Fruit fly (Drosophila melanogaster) whole organism, prepupa: Measurements from ENCODE around the gene Nepl19.

Experiments used
- Blimp-1 ChIP-seq: fragments of 200-800 bp; sonication (Bioruptor generic); optimal IDR thresholded peaks from 3 replicates; lab custom pipeline; 2017; ENCODE audit warnings: missing biosample characterization, missing genetic modification characterization, mild to moderate bottlenecking, moderate library complexity, missing genetic modification reagents
- CG10669 ChIP-seq: fragments of 200-800 bp; sonication (Bioruptor generic); optimal IDR thresholded peaks from 3 replicates; lab custom pipeline; 2018; ENCODE audit warnings: missing biosample characterization, mild to moderate bottlenecking, missing genetic modification characterization, moderate library complexity
- CG11762 ChIP-seq: fragments of 200-800 bp; sonication (Bioruptor generic); optimal IDR thresholded peaks from 3 replicates; lab custom pipeline; 2016; ENCODE audit warnings: missing biosample characterization, missing genetic modification characterization; ENCODE audit not compliant: insufficient read depth
- CG15336 ChIP-seq: fragments of 200-800 bp; sonication (Bioruptor generic); IDR thresholded peaks from 2 replicates; pipeline ENCODE4 v1.3.6; 2022; ENCODE audit warnings: missing biosample characterization, missing genetic modification characterization
- CG1621 ChIP-seq: fragments of 200-800 bp; sonication (Bioruptor generic); optimal IDR thresholded peaks from 3 replicates; lab custom pipeline; 2018; ENCODE audit warnings: missing biosample characterization, mild to moderate bottlenecking, missing genetic modification characterization
- CG16779 ChIP-seq: fragments of 200-800 bp; sonication (Bioruptor generic); optimal IDR thresholded peaks from 3 replicates; lab custom pipeline; 2017; ENCODE audit warnings: missing biosample characterization, mild to moderate bottlenecking, missing genetic modification characterization
- CG3032 ChIP-seq: fragments of 200-800 bp; optimal IDR thresholded peaks from 2 replicates; lab custom pipeline; 2019; ENCODE audit warnings: missing biosample characterization, mild to moderate bottlenecking, missing genetic modification characterization, moderate library complexity
- CG31627 ChIP-seq: fragments of 200-800 bp; sonication (Bioruptor generic); optimal IDR thresholded peaks from 3 replicates; lab custom pipeline; 2016; ENCODE audit warnings: missing biosample characterization, missing genetic modification characterization
- CG32006 ChIP-seq: fragments of 200-800 bp; sonication (Bioruptor generic); optimal IDR thresholded peaks from 3 replicates; lab custom pipeline; 2017; ENCODE audit warnings: missing biosample characterization, mild to moderate bottlenecking, missing genetic modification characterization
- CG34406 ChIP-seq: fragments of 200-800 bp; sonication (Bioruptor generic); optimal IDR thresholded peaks from 3 replicates; lab custom pipeline; 2016; ENCODE audit warnings: missing biosample characterization, missing genetic modification characterization
- CG3919 ChIP-seq: fragments of 200-800 bp; sonication (Bioruptor generic); optimal IDR thresholded peaks from 3 replicates; lab custom pipeline; 2016; ENCODE audit warnings: missing biosample characterization, missing genetic modification characterization
- CG6163 ChIP-seq: fragments of 200-800 bp; sonication (Bioruptor generic); IDR thresholded peaks from 3 replicates; pipeline ENCODE4 v1.3.6; 2022; ENCODE audit warnings: missing biosample characterization, missing genetic modification characterization
- CG6808 ChIP-seq: fragments of 200-800 bp; sonication (Bioruptor generic); optimal IDR thresholded peaks from 3 replicates; lab custom pipeline; 2017; ENCODE audit warnings: missing biosample characterization, missing genetic modification characterization, mild to moderate bottlenecking, moderate library complexity, missing genetic modification reagents
- CG6854 ChIP-seq: fragments of 200-800 bp; sonication (Bioruptor generic); optimal IDR thresholded peaks from 2 replicates; lab custom pipeline; 2017; ENCODE audit warnings: missing biosample characterization, mild to moderate bottlenecking, missing genetic modification characterization
- CG8119 ChIP-seq: fragments of 200-800 bp; sonication (Bioruptor generic); IDR thresholded peaks from 3 replicates; pipeline ENCODE4 v1.3.6; 2022; ENCODE audit warnings: missing biosample characterization, missing genetic modification characterization
- CG9139 ChIP-seq: fragments of 200-800 bp; sonication (Bioruptor generic); optimal IDR thresholded peaks from 3 replicates; lab custom pipeline; 2017; ENCODE audit warnings: missing biosample characterization, mild to moderate bottlenecking, missing genetic modification characterization
- Eip78C ChIP-seq: fragments of 200-800 bp; sonication (Bioruptor generic); peaks from one replicate; lab custom pipeline; 2016; ENCODE audit warnings: missing biosample characterization, missing genetic modification characterization
- Ets96B ChIP-seq: fragments of 200-800 bp; optimal IDR thresholded peaks from 2 replicates; lab custom pipeline; 2019; ENCODE audit warnings: missing biosample characterization, mild to moderate bottlenecking, missing genetic modification characterization, moderate library complexity
- Hr38 ChIP-seq: sonication (Bioruptor generic); optimal IDR thresholded peaks from 2 replicates; lab custom pipeline; 2016; ENCODE audit warnings: missing biosample characterization, missing genetic modification characterization
- Hr39 ChIP-seq: fragments of 200-800 bp; sonication (Bioruptor generic); optimal IDR thresholded peaks from 2 replicates; lab custom pipeline; 2016; ENCODE audit warnings: missing biosample characterization, missing genetic modification characterization
- Lpt ChIP-seq: fragments of 200-800 bp; sonication (Bioruptor generic); optimal IDR thresholded peaks from 3 replicates; lab custom pipeline; 2016; ENCODE audit warnings: missing biosample characterization, missing genetic modification characterization
- Met ChIP-seq: fragments of 200-800 bp; sonication (Bioruptor generic); optimal IDR thresholded peaks from 3 replicates; lab custom pipeline; 2016; ENCODE audit warnings: missing biosample characterization, missing genetic modification characterization
- Sox102F ChIP-seq: fragments of 200-800 bp; sonication (Bioruptor generic); optimal IDR thresholded peaks from 2 replicates; lab custom pipeline; 2016; ENCODE audit warnings: missing biosample characterization, mild to moderate bottlenecking, missing genetic modification characterization
- acj6 ChIP-seq: fragments of 200-800 bp; sonication (Bioruptor generic); optimal IDR thresholded peaks from 3 replicates; lab custom pipeline; 2016; ENCODE audit warnings: missing biosample characterization, missing genetic modification characterization
- cyc ChIP-seq: fragments of 200-800 bp; sonication (Bioruptor generic); optimal IDR thresholded peaks from 3 replicates; lab custom pipeline; 2016; ENCODE audit warnings: missing biosample characterization, missing genetic modification characterization
- eg ChIP-seq: fragments of 200-800 bp; sonication (Bioruptor generic); IDR thresholded peaks from 3 replicates; pipeline ENCODE4 v1.3.6; 2022; ENCODE audit warnings: missing biosample characterization, missing genetic modification characterization
- esn ChIP-seq: fragments of 200-800 bp; sonication (Bioruptor generic); optimal IDR thresholded peaks from 2 replicates; lab custom pipeline; 2016; ENCODE audit warnings: missing biosample characterization, mild to moderate bottlenecking, missing genetic modification characterization, moderate library complexity
- fd59A ChIP-seq: fragments of 200-800 bp; sonication (Bioruptor generic); optimal IDR thresholded peaks from 2 replicates; lab custom pipeline; 2017; ENCODE audit warnings: missing biosample characterization, mild to moderate bottlenecking, missing genetic modification characterization, missing genetic modification reagents
- fkh ChIP-seq: fragments of 200-800 bp; sonication (Bioruptor generic); optimal IDR thresholded peaks from 3 replicates; lab custom pipeline; 2017; ENCODE audit warnings: missing biosample characterization, mild to moderate bottlenecking, missing genetic modification characterization, moderate library complexity
- net ChIP-seq: fragments of 200-800 bp; sonication (Bioruptor generic); optimal IDR thresholded peaks from 3 replicates; lab custom pipeline; 2016; ENCODE audit warnings: missing biosample characterization, missing genetic modification characterization
- pdm3 ChIP-seq: fragments of 200-800 bp; sonication (Bioruptor generic); optimal IDR thresholded peaks from 3 replicates; lab custom pipeline; 2016; ENCODE audit warnings: missing biosample characterization, missing genetic modification characterization
- salr ChIP-seq, 2 experiments: fragments of 200-800 bp; sonication (Bioruptor generic); optimal IDR thresholded peaks; 3 replicates each; lab custom pipeline; 2016 to 2018; ENCODE audit warnings: missing biosample characterization in 2 of 2, missing genetic modification characterization in 2 of 2, mild to moderate bottlenecking in 1 of 2
- spab ChIP-seq: fragments of 200-800 bp; sonication (Bioruptor generic); optimal IDR thresholded peaks from 2 replicates; lab custom pipeline; 2017; ENCODE audit warnings: missing biosample characterization, mild to moderate bottlenecking, missing genetic modification characterization, missing genetic modification reagents
- svp ChIP-seq: fragments of 200-800 bp; sonication (Bioruptor generic); peaks from one replicate; lab custom pipeline; 2016; ENCODE audit warnings: missing biosample characterization, missing genetic modification characterization
- vri ChIP-seq: fragments of 200-800 bp; sonication (Bioruptor generic); optimal IDR thresholded peaks from 3 replicates; lab custom pipeline; 2016; ENCODE audit warnings: missing biosample characterization, mild to moderate bottlenecking, missing genetic modification characterization

The Nepl19 gene

dm6 chr3R:28844611-28845376 is 35.1 kb downstream of the Nepl19 start, which contains the start of the genes Apc and spg (continued):
- TF ChIP-seq Met (peak; percentile 44), CG3919 (GFP tag; lab: Kevin White, UChicago) (peak; percentile 33), CG6854 (peak; percentile 66), esn (peak; percentile 25), CG6808 (GFP tag; lab: Kevin White, UChicago) (no peak), Sox102F (GFP tag; lab: Kevin White, UChicago) (peak; percentile 56), pdm3 (GFP tag; lab: Kevin White, UChicago) (peak; percentile 34), CG31627 (GFP tag; lab: Kevin White, UChicago) (peak; percentile 18), CG10669 (GFP tag; lab: Kevin White, UChicago) (peak; percentile 15), spab (GFP tag; lab: Kevin White, UChicago) (no peak), fd59A (GFP tag; lab: Kevin White, UChicago) (no peak), CG32006 (GFP tag; lab: Kevin White, UChicago) (no peak), fkh (GFP tag; lab: Kevin White, UChicago) (peak; percentile 95), CG16779 (tag; lab: Kevin White, UChicago) (no peak), salr (GFP tag; optimal IDR thresholded peaks at IDR 0.05; lab: Kevin White, UChicago) (peak in 1 of 2 experiments; percentile 7), CG9139 (GFP tag; lab: Kevin White, UChicago) (no peak)
- TF ChIP-seq, all 60 proteins: peak for 28

DNA sequence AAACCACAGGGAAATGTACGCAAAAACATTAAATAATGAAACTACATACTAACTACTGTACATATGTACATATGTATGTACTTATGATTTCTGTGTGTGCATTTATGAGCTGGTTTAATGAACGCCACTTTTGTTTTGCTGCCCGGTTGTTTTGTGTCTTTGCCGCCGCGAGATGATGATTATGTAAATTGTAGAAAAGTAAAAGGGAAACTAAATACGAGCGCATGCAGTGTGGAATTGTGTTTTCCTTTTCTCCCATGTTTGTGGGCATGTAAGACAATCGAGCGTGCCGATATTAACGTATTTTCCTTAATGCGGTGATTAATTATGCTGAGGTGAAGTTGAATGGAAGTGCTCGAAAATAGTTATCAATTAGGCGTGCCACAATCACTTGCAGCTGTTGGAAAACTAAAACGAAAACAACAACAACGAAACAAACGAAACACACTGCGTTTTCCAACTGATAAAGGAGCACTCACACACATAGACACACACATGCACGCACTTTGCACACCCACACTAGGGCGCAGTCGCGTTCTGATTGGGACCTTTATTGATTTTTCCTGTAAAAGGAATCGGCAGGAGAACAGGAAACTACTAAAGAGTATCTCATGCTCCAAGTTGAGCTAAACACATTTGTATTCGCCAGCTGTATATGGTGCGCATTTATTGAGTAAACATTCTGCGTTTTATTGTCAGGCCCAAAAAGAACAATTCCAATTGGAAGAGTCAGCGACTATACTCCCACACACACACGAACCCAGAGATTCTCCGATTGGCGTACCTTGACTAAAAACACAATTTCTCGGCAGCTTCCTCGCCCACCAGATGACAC is 35.9 kb downstream of the Nepl19 start:
- no peak for TF ChIP-seq CG16779 (tag; lab: Kevin White, UChicago)
- TF ChIP-seq svp (GFP tag; lab: Kevin White, UChicago): no peak
- TF ChIP-seq cyc (GFP tag; lab: Kevin White, UChicago): no peak
- no peak for TF ChIP-seq Blimp-1 (GFP tag; lab: Kevin White, UChicago)
- TF ChIP-seq vri (GFP tag; lab: Kevin White, UChicago): no peak
- TF ChIP-seq Hr38 (GFP tag; lab: Kevin White, UChicago): no peak
- no peak for TF ChIP-seq CG11762

dm6 chr3R:28842431-28842830 is 37.5 kb downstream of the Nepl19 start:
- TF ChIP-seq Hr39 (GFP tag; lab: Kevin White, UChicago) (no peak), svp (GFP tag; lab: Kevin White, UChicago) (peak; percentile 93)

dm6 chr3R:28841968-28842367 is 38.0 kb downstream of the Nepl19 start:
- TF ChIP-seq CG11762: peak; percentile 7
- peak; percentile 45 for TF ChIP-seq net
- TF ChIP-seq cyc (GFP tag; lab: Kevin White, UChicago): no peak
- peak; percentile 65 for TF ChIP-seq CG15336 (GFP tag; lab: Robert Waterston, UW)
- TF ChIP-seq CG3032 (tag; lab: Kevin White, UChicago): no peak
- TF ChIP-seq acj6 (GFP tag; lab: Kevin White, UChicago): no peak
- peak; percentile 29 for TF ChIP-seq Ets96B (tag; lab: Kevin White, UChicago)
- TF ChIP-seq CG6163 (GFP tag; lab: Robert Waterston, UW): peak; percentile 31; the same call in 1 of the 3 replicates
- TF ChIP-seq Hr39 (GFP tag; lab: Kevin White, UChicago): no peak
- peak; percentile 79 for TF ChIP-seq CG32006 (GFP tag; lab: Kevin White, UChicago)
- TF ChIP-seq Lpt (GFP tag; lab: Kevin White, UChicago): peak; percentile 25
- TF ChIP-seq pdm3 (GFP tag; lab: Kevin White, UChicago): peak; percentile 12
- TF ChIP-seq CG31627 (GFP tag; lab: Kevin White, UChicago): no peak
- TF ChIP-seq CG34406 (GFP tag; lab: Kevin White, UChicago): no peak
- no peak for TF ChIP-seq vri (GFP tag; lab: Kevin White, UChicago)
- TF ChIP-seq CG8119: peak; percentile 75
- no peak for TF ChIP-seq CG1621
- peak; percentile 78 for TF ChIP-seq Eip78C (GFP tag; lab: Kevin White, UChicago)
- peak in 1 of 2 experiments; percentile 41 for TF ChIP-seq salr (GFP tag; optimal IDR thresholded peaks at IDR 0.05; lab: Kevin White, UChicago)
- peak; percentile 32; the same call in 1 of the 3 replicates for TF ChIP-seq eg
- TF ChIP-seq, all 60 proteins: peak for 12
